Worm (Caenorhabditis elegans) whole organism, L4/young adult: ENCODE results near the gene cmd-1.

Source experiments
- W03F9.2 ChIP-seq: fragments of 150-350 bp; optimal IDR thresholded peaks from 2 replicates; lab custom pipeline; 2014; ENCODE audit warnings: missing biosample characterization, missing genetic modification characterization
- dao-5 ChIP-seq: sonication (generic microtip); optimal IDR thresholded peaks from 2 replicates; lab custom pipeline; 2016; ENCODE audit warnings: missing genotype, missing genetic modification characterization, moderate library complexity, missing compliant biosample characterization
- him-1 ChIP-seq: sonication (generic microtip); optimal IDR thresholded peaks from 2 replicates; lab custom pipeline; 2016; ENCODE audit warnings: missing genotype, missing genetic modification reagents, missing genetic modification characterization, missing compliant biosample characterization

The cmd-1 gene

DNA sequence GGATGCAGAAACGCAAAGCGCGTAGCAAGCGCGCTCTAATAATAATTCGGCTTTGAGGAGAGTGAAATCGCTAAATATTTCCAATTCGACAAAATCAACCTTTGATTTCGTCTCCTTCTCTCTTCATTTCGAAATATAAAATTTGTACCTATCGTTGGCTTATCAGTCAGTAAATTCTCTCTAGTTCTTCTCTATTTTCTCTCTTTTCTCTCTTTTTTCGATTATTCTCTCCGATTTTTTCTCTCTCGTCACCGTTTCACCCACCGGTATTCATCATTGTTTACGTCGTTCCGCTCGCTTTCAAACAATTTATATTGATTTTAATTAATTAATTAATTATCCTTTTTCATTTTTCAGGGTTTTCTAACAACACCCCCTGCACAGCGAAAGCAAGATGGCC is at the start of gene cmd-1:
Gene cmd-1, plus strand, starts transcription at position 358 of the 400 bp plus-strand sequence.
- no peak for TF ChIP-seq him-1 (tag; lab: Kevin White, UChicago)

- TF ChIP-seq dao-5 (tag; lab: Kevin White, UChicago) (no peak), W03F9.2 (no peak), him-1 (tag; lab: Kevin White, UChicago) (no peak)
These were observed 43.9 kb upstream of the cmd-1 start for ce11 chrV:1112180-1112579.

ce11 chrV:1112658-1113057 is 43.4 kb upstream of the cmd-1 start, which contains the start of gene Y50D4B.1:
Gene Y50D4B.1 (plus strand): TSS chrV:1112958.
- TF ChIP-seq dao-5 (tag; lab: Kevin White, UChicago) (no peak), him-1 (tag; lab: Kevin White, UChicago) (no peak), W03F9.2 (no peak)

DNA sequence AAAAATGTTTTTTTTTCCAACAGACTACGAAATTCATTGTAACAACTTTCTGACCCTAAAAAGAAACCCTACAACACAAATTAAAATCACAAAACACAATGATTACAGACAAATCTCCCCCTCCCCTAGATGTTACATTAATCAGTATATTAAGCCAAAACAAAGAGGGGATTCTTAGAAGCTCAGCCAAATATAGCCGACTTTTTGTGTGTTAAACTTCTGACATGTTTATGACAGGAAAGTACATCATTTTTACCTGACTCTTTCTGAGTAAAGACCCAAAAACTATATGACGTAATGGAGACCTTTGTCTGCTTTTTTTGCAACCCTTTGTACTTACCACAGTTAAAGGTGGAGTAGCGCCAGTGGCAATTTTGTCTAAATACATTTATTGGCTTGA is 36.0 kb upstream of the cmd-1 start:
- no peak for TF ChIP-seq dao-5 (tag; lab: Kevin White, UChicago)
- TF ChIP-seq W03F9.2: no peak
- no peak for TF ChIP-seq him-1 (tag; lab: Kevin White, UChicago)

ce11 chrV:1131880-1132623 is 24.0 kb upstream of the cmd-1 start, which contains the start of gene W07B8.4:
Gene W07B8.4 (minus strand): TSS chrV:1131930.
- no peak for TF ChIP-seq him-1 (tag; lab: Kevin White, UChicago)
- TF ChIP-seq W03F9.2: no peak
- no peak for TF ChIP-seq dao-5 (tag; lab: Kevin White, UChicago)

ce11 chrV:1133223-1133622 is 22.8 kb upstream of the cmd-1 start:
- no peak for TF ChIP-seq dao-5 (tag; lab: Kevin White, UChicago)
- TF ChIP-seq W03F9.2: no peak
- no peak for TF ChIP-seq him-1 (tag; lab: Kevin White, UChicago)

- TF ChIP-seq W03F9.2 (no peak), him-1 (tag; lab: Kevin White, UChicago) (no peak), dao-5 (tag; lab: Kevin White, UChicago) (no peak)
These were observed 22.2 kb upstream of the cmd-1 start, which contains the start of gene cpr-5 for ce11 chrV:1133840-1134239. Gene cpr-5 (minus strand): TSS chrV:1134036.

DNA sequence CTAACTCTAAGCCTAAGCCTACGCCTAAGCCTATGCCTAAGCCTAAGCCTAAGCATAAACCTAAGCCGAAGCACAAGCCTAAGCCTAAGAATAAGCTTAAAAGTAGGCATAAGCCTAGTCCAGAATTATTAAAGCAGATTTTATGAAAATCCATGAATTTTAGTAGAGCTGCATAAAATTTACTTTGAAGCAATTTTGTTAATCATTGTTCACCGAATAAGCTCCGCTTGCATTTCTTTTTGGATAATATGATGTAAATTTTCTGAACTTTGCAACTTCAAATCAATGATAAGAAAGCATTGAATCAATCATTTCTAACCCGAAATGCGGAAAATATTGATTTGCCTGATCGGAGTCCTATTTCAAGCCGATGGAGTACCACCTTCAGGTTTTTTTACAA is 21.8 kb upstream of the cmd-1 start, which contains the start of gene cpr-8:
Gene cpr-8, plus strand, starts transcription at position 301 of the 400 bp plus-strand sequence.
- TF ChIP-seq W03F9.2 (no peak), dao-5 (tag; lab: Kevin White, UChicago) (no peak), him-1 (tag; lab: Kevin White, UChicago) (no peak)

DNA sequence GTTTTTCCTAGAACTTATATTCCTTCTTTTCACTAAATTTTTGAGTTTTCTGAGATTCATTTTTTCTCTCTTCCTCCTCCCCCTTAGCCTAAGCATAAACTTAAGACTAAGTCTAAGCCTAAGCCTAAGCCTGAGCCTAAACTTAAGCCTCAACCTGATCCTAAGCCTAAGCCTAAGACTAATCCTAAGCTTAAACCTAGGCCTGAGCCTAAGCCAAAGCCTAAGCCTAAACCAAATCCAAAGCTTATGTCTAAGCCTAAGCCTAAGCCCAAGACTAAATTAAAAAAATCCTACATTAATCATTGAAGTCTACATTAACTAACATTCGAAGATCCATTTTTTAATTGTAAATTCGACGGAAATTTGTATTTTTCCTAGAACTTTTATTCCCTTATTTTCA is 15.3 kb upstream of the cmd-1 start:
- no peak for TF ChIP-seq W03F9.2

DNA sequence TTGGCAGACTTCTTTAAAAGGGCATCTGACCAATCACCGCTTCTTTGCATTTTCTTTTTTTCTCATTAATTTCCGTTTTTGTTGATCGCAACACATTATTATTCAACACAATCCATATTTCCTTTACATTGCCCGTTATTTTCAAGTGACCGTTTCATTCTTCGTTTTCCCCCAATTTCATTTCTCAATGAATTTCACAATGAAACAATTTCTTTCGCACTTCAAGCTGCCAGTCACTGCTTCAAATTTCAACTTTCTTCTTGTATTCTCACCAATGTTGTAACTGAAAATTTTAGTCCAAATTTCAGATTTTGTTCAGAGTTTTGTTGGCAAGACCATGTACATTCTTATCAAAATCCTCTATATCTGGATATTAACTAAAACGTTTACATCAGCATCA is 14.6 kb upstream of the cmd-1 start, which contains the start of gene cutl-22:
Gene cutl-22, plus strand, starts transcription at position 301 of the 400 bp plus-strand sequence.
- TF ChIP-seq dao-5 (tag; lab: Kevin White, UChicago) (no peak), him-1 (tag; lab: Kevin White, UChicago) (no peak), W03F9.2 (no peak)

DNA sequence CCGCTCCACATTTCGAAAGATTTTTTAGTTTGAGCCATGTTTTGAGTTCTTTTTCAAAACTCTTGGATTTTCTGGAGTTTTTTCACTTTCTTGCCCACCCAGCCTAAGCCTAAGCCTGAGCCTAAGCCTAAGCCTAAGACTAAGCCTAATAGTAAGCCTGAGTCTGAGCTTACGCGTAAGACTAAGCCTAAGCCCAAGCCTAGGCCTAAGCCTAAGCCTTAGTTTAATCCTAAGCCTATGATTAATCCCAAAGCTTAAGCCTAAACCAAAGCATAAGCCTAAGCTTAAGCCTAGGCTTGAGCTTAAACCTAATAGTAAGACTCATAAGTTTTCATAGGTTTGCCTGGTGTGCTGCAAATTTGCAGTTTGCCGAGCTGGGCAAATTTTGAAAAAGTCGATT is 13.8 kb upstream of the cmd-1 start:
- TF ChIP-seq dao-5 (tag; lab: Kevin White, UChicago): no peak
- no peak for TF ChIP-seq him-1 (tag; lab: Kevin White, UChicago)
- no peak for TF ChIP-seq W03F9.2

ce11 chrV:1149734-1150669 is 6.1 kb upstream of the cmd-1 start:
- no peak for TF ChIP-seq him-1 (tag; lab: Kevin White, UChicago)
- TF ChIP-seq W03F9.2: no peak
- TF ChIP-seq dao-5 (tag; lab: Kevin White, UChicago): no peak

- TF ChIP-seq dao-5 (tag; lab: Kevin White, UChicago): peak; percentile 87
- TF ChIP-seq him-1 (tag; lab: Kevin White, UChicago): peak; percentile 99
- TF ChIP-seq W03F9.2: peak; percentile 63
These were observed 4.7 kb upstream of the cmd-1 start for ce11 chrV:1151324-1151742.

- TF ChIP-seq him-1 (tag; lab: Kevin White, UChicago) (no peak), dao-5 (tag; lab: Kevin White, UChicago) (no peak), W03F9.2 (no peak)
These were observed 4.2 kb upstream of the cmd-1 start for ce11 chrV:1151830-1152229.
